Fruit fly (Drosophila melanogaster) ovary, adult (tissue): Measurements from ENCODE around the gene ppk20.
A peak's percentile ranks its signal among the peaks of the same experiment; 100 is the strongest.

ENCODE experiments used
- CG17801 ChIP-seq: fragments of 200-800 bp; optimal IDR thresholded peaks from 2 replicates; lab custom pipeline; 2019; ENCODE audit warnings: missing biosample characterization, mild to moderate bottlenecking, missing genetic modification characterization, moderate library complexity; ENCODE audit not compliant: partially characterized antibody

ppk20 gene

dm6 chr3R:29695744-29696143, 27.1 kb upstream of the ppk20 start:
- no peak for TF ChIP-seq CG17801 (GFP tag; lab: Kevin White, UChicago)

DNA sequence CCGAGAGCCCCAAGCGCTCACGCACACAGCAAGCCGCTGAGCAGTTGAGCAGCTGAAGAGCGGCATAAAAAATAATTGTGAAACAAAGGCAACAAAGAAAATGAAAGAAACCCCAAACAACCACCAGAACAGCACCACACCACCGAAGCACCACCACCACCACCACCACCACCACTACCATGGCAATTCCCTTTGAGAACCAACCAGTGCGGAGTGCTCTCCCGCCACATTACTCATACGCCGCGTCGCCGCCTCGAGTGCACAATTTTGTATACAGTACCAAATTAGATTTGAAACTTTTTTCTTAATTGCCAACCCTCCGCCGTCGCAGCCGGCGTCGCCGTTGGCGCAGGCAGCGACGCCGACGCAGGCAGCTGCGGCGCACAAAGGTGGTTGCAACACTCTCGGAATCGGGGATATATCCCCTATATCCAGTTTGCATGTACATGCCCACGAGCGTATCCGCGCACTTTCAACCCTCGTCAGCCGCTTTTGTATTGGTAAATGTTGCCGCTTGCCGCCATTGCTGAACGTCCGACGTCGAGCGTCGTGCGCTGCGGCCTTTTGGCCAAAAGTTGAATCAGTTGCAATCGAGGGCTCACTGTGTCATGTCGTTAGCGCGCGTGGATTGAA, 23.4 kb upstream of the ppk20 start, which contains the start of gene dmrt99B:
dmrt99B (plus strand) TSS at position 583 of the 633 bp plus-strand sequence.
- no peak for TF ChIP-seq CG17801 (GFP tag; lab: Kevin White, UChicago)

- no peak for TF ChIP-seq CG17801 (GFP tag; lab: Kevin White, UChicago)
Observed at dm6 chr3R:29690960-29691527, 22.4 kb upstream of the ppk20 start.

DNA sequence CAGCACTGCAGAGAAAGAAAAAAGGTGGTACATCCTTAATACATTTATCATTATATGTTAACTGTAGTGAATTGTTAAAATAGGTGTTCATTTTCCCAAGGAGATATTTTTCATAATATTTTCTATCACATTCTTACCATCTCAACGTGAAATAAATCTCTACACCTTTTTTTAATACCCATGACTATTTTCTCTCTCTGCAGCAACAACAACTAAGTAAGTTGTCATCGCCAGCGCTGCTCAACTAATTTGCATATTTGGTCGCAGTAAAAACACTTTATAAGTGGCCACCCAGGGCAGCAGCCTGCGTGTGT, 21.8 kb upstream of the ppk20 start:
- no peak for TF ChIP-seq CG17801 (GFP tag; lab: Kevin White, UChicago)

dm6 chr3R:29689833-29690538, 21.3 kb upstream of the ppk20 start:
- no peak for TF ChIP-seq CG17801 (GFP tag; lab: Kevin White, UChicago)

DNA sequence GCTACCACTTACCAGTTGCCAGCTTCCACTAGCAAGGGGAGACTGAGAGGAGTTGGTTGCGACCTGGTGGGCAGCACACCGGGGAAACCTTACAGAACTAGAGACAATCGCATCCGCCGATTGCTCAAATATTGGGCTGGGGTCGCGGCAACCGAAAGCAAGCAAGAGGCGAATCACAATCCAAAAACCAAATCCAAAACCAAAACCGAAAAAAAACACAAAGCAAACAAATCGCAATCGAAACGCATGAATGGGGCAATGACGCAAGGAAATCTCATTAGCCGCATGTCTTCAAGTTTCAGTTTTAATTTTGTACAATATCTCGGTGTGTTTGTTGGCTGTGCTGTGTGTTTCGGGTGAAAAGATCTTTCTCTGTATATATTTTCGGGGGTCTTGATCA, 20.5 kb upstream of the ppk20 start, which contains the start of gene Obp99c:
Obp99c (minus strand) TSS at position 101 of the 400 bp plus-strand sequence.
- no peak for TF ChIP-seq CG17801 (GFP tag; lab: Kevin White, UChicago)

DNA sequence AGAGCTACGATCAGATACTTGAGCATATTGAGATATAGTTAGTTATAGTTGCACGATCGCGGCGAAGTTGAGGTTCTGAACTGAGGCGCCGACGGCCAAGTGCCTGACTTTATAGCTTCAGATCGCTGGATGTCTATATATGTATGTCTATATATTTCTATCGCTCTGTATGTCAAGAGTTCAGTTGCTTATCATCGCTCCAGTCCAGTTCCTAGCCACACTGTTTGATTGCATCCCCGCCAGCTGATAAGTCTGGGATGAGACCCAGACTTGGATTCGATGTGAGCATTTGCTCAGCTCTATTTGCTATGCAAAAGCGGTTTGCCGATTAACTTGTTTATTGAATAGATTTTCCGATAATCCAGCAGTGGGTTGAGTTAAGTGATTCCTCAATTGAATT, 18.0 kb upstream of the ppk20 start:
- no peak for TF ChIP-seq CG17801 (GFP tag; lab: Kevin White, UChicago)

dm6 chr3R:29682152-29682600, 13.5 kb upstream of the ppk20 start, which contains the start of the genes CG7582 and Gycalpha99B:
Gene CG7582, minus strand, starts transcription at chr3R:29682278.
Gene Gycalpha99B, plus strand, starts transcription at chr3R:29682503.
- TF ChIP-seq CG17801 (GFP tag; lab: Kevin White, UChicago), result no peak

dm6 chr3R:29681241-29681640, 12.6 kb upstream of the ppk20 start:
- no peak for TF ChIP-seq CG17801 (GFP tag; lab: Kevin White, UChicago)

dm6 chr3R:29675333-29675732, 6.7 kb upstream of the ppk20 start, which contains the start of the genes Bub3 and Cap-D2:
Gene Bub3, minus strand, starts transcription at chr3R:29675421.
Gene Cap-D2, plus strand, starts transcription at chr3R:29675651.
- peak; percentile 71 for TF ChIP-seq CG17801 (GFP tag; lab: Kevin White, UChicago)

DNA sequence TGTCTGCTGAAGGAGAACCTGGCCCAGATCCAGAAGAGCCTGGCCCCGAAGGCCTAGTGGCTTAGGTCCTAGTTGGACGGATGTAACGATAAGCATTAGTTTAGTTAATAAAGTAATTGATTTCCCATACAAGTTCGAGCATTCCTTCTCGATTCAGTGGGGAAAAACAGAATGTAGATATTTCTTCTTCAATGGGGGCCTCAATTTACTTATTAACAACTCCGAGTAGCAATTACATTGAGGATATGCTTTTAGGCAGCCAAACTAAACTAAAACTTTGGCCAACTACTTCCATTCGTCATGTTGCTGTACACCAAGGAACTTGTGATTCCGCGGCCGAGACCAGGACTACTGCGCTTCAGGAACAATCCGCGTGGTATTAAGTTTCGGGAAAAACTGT, 3.5 kb upstream of the ppk20 start, which contains the start of gene ppk19:
ppk19 (plus strand) TSS at position 301 of the 400 bp plus-strand sequence.
- no peak for TF ChIP-seq CG17801 (GFP tag; lab: Kevin White, UChicago)

DNA sequence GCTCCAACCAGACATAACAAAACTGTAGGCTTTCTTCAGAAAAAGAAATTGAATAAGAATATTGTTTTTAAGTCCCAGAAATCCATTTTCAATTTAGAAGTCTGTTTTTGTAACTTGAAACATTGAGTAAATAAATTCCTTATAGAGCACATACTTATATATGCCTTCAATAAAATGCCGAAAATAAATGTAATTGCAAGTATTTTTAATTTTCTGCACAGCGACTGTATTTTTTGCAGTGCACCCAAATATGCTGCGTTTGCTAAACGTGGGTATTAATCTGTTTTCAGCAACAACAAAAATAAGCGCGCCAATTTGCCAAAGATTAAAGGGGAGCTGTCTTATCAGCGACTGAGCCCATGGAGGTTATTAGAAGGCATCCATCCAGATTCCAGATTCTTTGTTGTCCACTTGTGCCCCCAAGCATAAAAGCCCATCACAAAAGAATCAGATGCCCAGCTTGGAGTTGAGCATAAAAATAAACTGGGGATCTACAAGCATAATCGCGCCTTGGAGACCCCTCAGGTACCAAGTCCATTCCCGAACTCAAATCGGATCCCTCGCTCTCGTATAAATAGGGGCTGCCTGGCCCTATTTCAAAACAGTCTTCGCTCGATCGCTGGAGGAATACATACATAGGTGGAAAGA, 2.5 kb upstream of the ppk20 start, which contains the start of gene Obp99a:
Obp99a (plus strand) TSS at position 598 of the 648 bp plus-strand sequence.
- TF ChIP-seq CG17801 (GFP tag; lab: Kevin White, UChicago), result no peak

DNA sequence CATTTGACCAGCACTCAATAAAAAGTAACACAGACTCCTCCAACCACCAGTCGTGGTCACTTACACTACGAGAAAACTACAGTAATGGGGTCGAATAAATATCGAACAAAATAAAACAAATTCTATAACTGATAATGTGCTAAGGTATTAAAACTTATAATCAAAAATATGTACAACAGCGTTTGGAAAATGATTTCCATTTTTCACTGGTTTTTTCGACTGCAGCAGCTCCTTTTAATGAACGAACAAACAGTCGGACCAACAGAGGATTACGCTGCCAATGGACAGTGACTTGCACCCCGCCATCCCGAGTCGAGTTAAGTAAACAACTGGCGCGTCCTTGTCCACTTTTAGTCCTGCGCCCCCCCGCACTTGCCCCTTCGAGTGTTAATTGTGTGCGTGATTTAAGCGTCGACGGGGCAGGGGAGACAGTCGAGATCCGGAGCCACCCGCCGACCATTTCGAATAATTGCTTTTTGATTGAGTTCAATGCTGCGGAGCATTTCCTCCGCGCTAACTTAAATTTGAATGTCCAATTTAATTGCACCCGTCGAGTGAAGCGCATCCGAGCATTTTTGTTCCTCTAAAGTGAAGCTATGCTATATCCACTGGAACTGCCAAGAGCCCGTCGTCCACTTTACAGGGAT, 4.4 kb downstream of the ppk20 start, which contains the start of gene ppk21:
ppk21 (plus strand) TSS at position 597 of the 647 bp plus-strand sequence.
- TF ChIP-seq CG17801 (GFP tag; lab: Kevin White, UChicago), result no peak

- TF ChIP-seq CG17801 (GFP tag; lab: Kevin White, UChicago), result no peak
Observed at dm6 chr3R:29659950-29660349, 8.7 kb downstream of the ppk20 start, which contains the start of gene Dop1R2. Gene Dop1R2, minus strand, starts transcription at chr3R:29659984.
